Worm (Caenorhabditis elegans) whole organism, L2 larva: ENCODE results near the gene acs-17.

ENCODE experiments used
- F13H6.1 ChIP-seq: sonication (generic microtip); optimal IDR thresholded peaks from 2 replicates; lab custom pipeline; 2016; ENCODE audit warnings: missing genetic modification characterization, missing compliant biosample characterization
- R02D3.7 ChIP-seq: fragments of 150-350 bp; optimal IDR thresholded peaks from 2 replicates; lab custom pipeline; 2014; ENCODE audit warnings: missing biosample characterization, missing genetic modification characterization
- Y55F3AM.14 ChIP-seq: fragments of 200-800 bp; sonication (Bioruptor generic); optimal IDR thresholded peaks from 2 replicates; lab custom pipeline; 2018; ENCODE audit warnings: mild to moderate bottlenecking, missing genetic modification characterization, missing compliant biosample characterization
- ZK546.5 ChIP-seq: sonication (generic microtip); optimal IDR thresholded peaks from 2 replicates; lab custom pipeline; 2017; ENCODE audit warnings: missing biosample characterization, missing genetic modification characterization
- alr-1 ChIP-seq: fragments of 150-350 bp; optimal IDR thresholded peaks from 2 replicates; lab custom pipeline; 2014; ENCODE audit warnings: missing biosample characterization, missing genetic modification characterization
- aly-2 ChIP-seq: fragments of 150-350 bp; optimal IDR thresholded peaks from 2 replicates; lab custom pipeline; 2014; ENCODE audit warnings: missing biosample characterization, missing genetic modification characterization
- ama-1 ChIP-seq: fragments of 150-350 bp; optimal IDR thresholded peaks from 2 replicates; lab custom pipeline; 2018; ENCODE audit warnings: inconsistent platforms
- ceh-16 ChIP-seq: fragments of 150-350 bp; optimal IDR thresholded peaks from 2 replicates; lab custom pipeline; 2014; ENCODE audit warnings: missing biosample characterization, missing genetic modification characterization
- ceh-82 ChIP-seq: fragments of 150-350 bp; optimal IDR thresholded peaks from 2 replicates; lab custom pipeline; 2014; ENCODE audit warnings: missing biosample characterization, missing genetic modification characterization
- crh-2 ChIP-seq: sonication (generic microtip); optimal IDR thresholded peaks from 2 replicates; lab custom pipeline; 2017; ENCODE audit warnings: missing biosample characterization, missing genetic modification characterization
- dmd-4 ChIP-seq: sonication (generic microtip); optimal IDR thresholded peaks from 2 replicates; lab custom pipeline; 2017; ENCODE audit warnings: missing biosample characterization, missing genetic modification characterization
- egl-27 ChIP-seq: sonication (generic microtip); optimal IDR thresholded peaks from 3 replicates; lab custom pipeline; 2017; ENCODE audit warnings: missing biosample characterization, missing genetic modification reagents, missing genetic modification characterization
- elt-1 ChIP-seq: fragments of 150-350 bp; optimal IDR thresholded peaks from 2 replicates; lab custom pipeline; 2014; ENCODE audit warnings: missing biosample characterization, missing genetic modification characterization
- elt-3 ChIP-seq: sonication (generic microtip); optimal IDR thresholded peaks from 2 replicates; lab custom pipeline; 2017; ENCODE audit warnings: missing biosample characterization, missing genetic modification characterization
- fos-1 ChIP-seq: fragments of 150-350 bp; optimal IDR thresholded peaks from 2 replicates; lab custom pipeline; 2014; ENCODE audit warnings: missing biosample characterization, missing genetic modification characterization
- gmeb-1 ChIP-seq: fragments of 150-350 bp; optimal IDR thresholded peaks from 2 replicates; lab custom pipeline; 2014; ENCODE audit warnings: missing biosample characterization, missing genetic modification characterization
- lin-11 ChIP-seq: fragments of 150-350 bp; sonication (generic microtip); optimal IDR thresholded peaks from 2 replicates; lab custom pipeline; 2014; ENCODE audit warnings: missing biosample characterization, missing genetic modification characterization, inconsistent platforms, mixed read lengths
- lin-13 ChIP-seq: fragments of 150-350 bp; optimal IDR thresholded peaks from 2 replicates; lab custom pipeline; 2014; ENCODE audit warnings: missing biosample characterization, missing genetic modification reagents, missing genetic modification characterization
- lin-39 ChIP-seq: fragments of 150-350 bp; optimal IDR thresholded peaks from 2 replicates; lab custom pipeline; 2014; ENCODE audit warnings: missing biosample characterization, missing genetic modification reagents, missing genetic modification characterization
- lsy-2 ChIP-seq, 2 experiments: fragments of 150-350 bp in 1 of 2; sonication (generic microtip) in 1 of 2; optimal IDR thresholded peaks; 2 replicates each; lab custom pipeline; 2014 to 2017; ENCODE audit warnings: missing biosample characterization in 2 of 2, missing genetic modification characterization in 2 of 2
- mab-5 ChIP-seq: fragments of 150-350 bp; optimal IDR thresholded peaks from 2 replicates; lab custom pipeline; 2014; ENCODE audit warnings: missing biosample characterization, missing genetic modification characterization
- mbf-1 ChIP-seq: sonication (generic microtip); optimal IDR thresholded peaks from 2 replicates; lab custom pipeline; 2017; ENCODE audit warnings: missing biosample characterization, missing genetic modification characterization
- mdl-1 ChIP-seq, 2 experiments: fragments of 150-350 bp in 1 of 2; sonication (generic microtip) in 1 of 2; optimal IDR thresholded peaks; 2 replicates each; lab custom pipeline; 2017; ENCODE audit warnings: missing biosample characterization in 2 of 2, missing genetic modification characterization in 2 of 2
- nhr-10 ChIP-seq: sonication (generic microtip); optimal IDR thresholded peaks from 2 replicates; lab custom pipeline; 2017; ENCODE audit warnings: missing biosample characterization, missing genetic modification characterization
- nhr-11 ChIP-seq: fragments of 150-350 bp; optimal IDR thresholded peaks from 2 replicates; lab custom pipeline; 2014; ENCODE audit warnings: missing biosample characterization, missing genetic modification characterization
- nhr-12 ChIP-seq: fragments of 150-350 bp; optimal IDR thresholded peaks from 2 replicates; lab custom pipeline; 2014; ENCODE audit warnings: missing biosample characterization, missing genetic modification characterization
- nhr-129 ChIP-seq: fragments of 150-350 bp; optimal IDR thresholded peaks from 2 replicates; lab custom pipeline; 2014; ENCODE audit warnings: missing biosample characterization, missing genetic modification characterization
- nhr-21 ChIP-seq: fragments of 150-350 bp; optimal IDR thresholded peaks from 2 replicates; lab custom pipeline; 2014; ENCODE audit warnings: missing biosample characterization, missing genetic modification characterization
- nhr-23 ChIP-seq: fragments of 150-350 bp; optimal IDR thresholded peaks from 2 replicates; lab custom pipeline; 2014; ENCODE audit warnings: missing biosample characterization, missing genetic modification reagents, missing genetic modification characterization
- nhr-237 ChIP-seq: fragments of 150-350 bp; optimal IDR thresholded peaks from 2 replicates; lab custom pipeline; 2014; ENCODE audit warnings: missing biosample characterization, missing genetic modification characterization
- nhr-25 ChIP-seq: fragments of 150-350 bp; sonication (generic microtip); optimal IDR thresholded peaks from 3 replicates; lab custom pipeline; 2014; ENCODE audit warnings: missing biosample characterization, missing genetic modification characterization
- nhr-6 ChIP-seq: fragments of 150-350 bp; optimal IDR thresholded peaks from 2 replicates; lab custom pipeline; 2014; ENCODE audit warnings: missing biosample characterization, missing genetic modification characterization
- nhr-77 ChIP-seq: fragments of 150-350 bp; optimal IDR thresholded peaks from 2 replicates; lab custom pipeline; 2014; ENCODE audit warnings: missing biosample characterization, missing genetic modification characterization
- peb-1 ChIP-seq: fragments of 150-350 bp; optimal IDR thresholded peaks from 2 replicates; lab custom pipeline; 2014; ENCODE audit warnings: missing biosample characterization, missing genetic modification characterization
- sem-4 ChIP-seq: fragments of 150-350 bp; optimal IDR thresholded peaks from 2 replicates; lab custom pipeline; 2014; ENCODE audit warnings: missing biosample characterization, missing genetic modification reagents, missing genetic modification characterization
- sma-3 ChIP-seq: sonication (generic microtip); optimal IDR thresholded peaks from 2 replicates; lab custom pipeline; 2016; ENCODE audit warnings: missing genetic modification reagents, missing genetic modification characterization, missing compliant biosample characterization
- sma-9 ChIP-seq, 2 experiments: fragments of 150-350 bp in 1 of 2; sonication (generic microtip) in 1 of 2; optimal IDR thresholded peaks; 2 replicates each; lab custom pipeline; 2014 to 2016; ENCODE audit warnings: missing genetic modification characterization in 2 of 2, mild to moderate bottlenecking in 1 of 2, missing biosample characterization in 1 of 2, missing compliant biosample characterization in 1 of 2, missing genetic modification reagents in 1 of 2, moderate library complexity in 1 of 2
- unc-39 ChIP-seq: fragments of 150-350 bp; optimal IDR thresholded peaks from 2 replicates; lab custom pipeline; 2014; ENCODE audit warnings: missing biosample characterization, missing genetic modification characterization
- unc-55 ChIP-seq: fragments of 150-350 bp; sonication (generic microtip); optimal IDR thresholded peaks from 3 replicates; lab custom pipeline; 2014; ENCODE audit warnings: missing biosample characterization, missing genetic modification reagents, missing genetic modification characterization
- unc-62 ChIP-seq: fragments of 150-350 bp; optimal IDR thresholded peaks from 2 replicates; lab custom pipeline; 2014; ENCODE audit warnings: missing biosample characterization, missing genetic modification reagents, missing genetic modification characterization
- zag-1 ChIP-seq: fragments of 150-350 bp; optimal IDR thresholded peaks from 2 replicates; lab custom pipeline; 2014; ENCODE audit warnings: missing biosample characterization, missing genetic modification characterization
- ztf-4 ChIP-seq: fragments of 150-350 bp; optimal IDR thresholded peaks from 2 replicates; lab custom pipeline; 2014; ENCODE audit warnings: missing biosample characterization, missing genetic modification characterization

Gene acs-17

ce11 chrX:5942171-5942570 is 2.1 kb downstream of the acs-17 start (continued):
- TF ChIP-seq crh-2, result peak; percentile 65
- TF ChIP-seq gmeb-1 (tag; lab: Kevin White, UChicago), result no peak
- TF ChIP-seq nhr-6 (tag; lab: Kevin White, UChicago), result peak; percentile 6
- peak; percentile 29 for TF ChIP-seq fos-1
- TF ChIP-seq lsy-2 (tag; optimal IDR thresholded peaks at IDR 0.05; lab: Kevin White, UChicago), result peak in 1 of 2 experiments; percentile 46
- TF ChIP-seq F13H6.1 (tag; lab: Kevin White, UChicago), result peak; percentile 78
- TF ChIP-seq aly-2 (tag; lab: Kevin White, UChicago), result no peak
- peak; percentile 63 for TF ChIP-seq nhr-25
- TF ChIP-seq mdl-1 (tag; optimal IDR thresholded peaks at IDR 0.05; lab: Kevin White, UChicago), result peak; percentile 35 to 73
- TF ChIP-seq unc-39 (tag; lab: Kevin White, UChicago), result no peak
- peak; percentile 39 for TF ChIP-seq nhr-21 (tag; lab: Kevin White, UChicago)
- TF ChIP-seq lin-11 (tag; lab: Kevin White, UChicago), result no peak
- TF ChIP-seq elt-1, result no peak
- no peak for TF ChIP-seq unc-62
- TF ChIP-seq nhr-237 (tag; lab: Kevin White, UChicago), result no peak

ce11 chrX:5941325-5941724 is 3.0 kb downstream of the acs-17 start:
- TF ChIP-seq lin-13 (GFP tag; lab: Kevin White, UChicago) (no peak), mdl-1 (tag; optimal IDR thresholded peaks at IDR 0.05; lab: Kevin White, UChicago) (no peak), ama-1 (no peak), egl-27 (no peak), nhr-129 (tag; lab: Kevin White, UChicago) (no peak), sma-3 (GFP tag; lab: Kevin White, UChicago) (no peak), mbf-1 (tag; lab: Kevin White, UChicago) (no peak), ceh-82 (no peak), F13H6.1 (tag; lab: Kevin White, UChicago) (no peak), nhr-25 (no peak), elt-1 (no peak), Y55F3AM.14 (GFP tag; lab: Kevin White, UChicago) (no peak), nhr-77 (tag; lab: Kevin White, UChicago) (no peak), ZK546.5 (no peak), lin-39 (no peak), elt-3 (no peak), sem-4 (tag; lab: Kevin White, UChicago) (no peak), crh-2 (no peak), nhr-12 (no peak)

- TF ChIP-seq peb-1 (no peak), crh-2 (no peak), ceh-82 (no peak), unc-55 (GFP tag; lab: Kevin White, UChicago) (no peak), nhr-10 (tag; lab: Kevin White, UChicago) (no peak), zag-1 (tag; lab: Kevin White, UChicago) (no peak), nhr-25 (no peak), elt-1 (no peak), nhr-12 (no peak), ceh-16 (tag; lab: Kevin White, UChicago) (no peak), nhr-23 (tag; lab: Kevin White, UChicago) (no peak), F13H6.1 (tag; lab: Kevin White, UChicago) (no peak), mab-5 (no peak), nhr-129 (tag; lab: Kevin White, UChicago) (no peak), ama-1 (no peak), dmd-4 (tag; lab: Kevin White, UChicago) (no peak), R02D3.7 (no peak)
Observed at ce11 chrX:5935473-5935872, 8.8 kb downstream of the acs-17 start, which contains the start of gene C46F4.3. TSS of gene C46F4.3 (plus strand) at chrX:5935773.

ce11 chrX:5932923-5933322 is 11.4 kb downstream of the acs-17 start:
- no peak for TF ChIP-seq sma-9 (GFP tag; optimal IDR thresholded peaks at IDR 0.05; lab: Kevin White, UChicago)
- no peak for TF ChIP-seq sma-9 (tag; optimal IDR thresholded peaks at IDR 0.05; lab: Kevin White, UChicago)
- no peak for TF ChIP-seq dmd-4 (tag; lab: Kevin White, UChicago)
- TF ChIP-seq sem-4 (tag; lab: Kevin White, UChicago), result no peak
- no peak for TF ChIP-seq elt-3
- TF ChIP-seq lin-39, result no peak
- TF ChIP-seq ztf-4, result no peak
- no peak for TF ChIP-seq lsy-2 (tag; optimal IDR thresholded peaks at IDR 0.05; lab: Kevin White, UChicago)
- no peak for TF ChIP-seq ceh-82
- no peak for TF ChIP-seq nhr-6 (tag; lab: Kevin White, UChicago)
- TF ChIP-seq mbf-1 (tag; lab: Kevin White, UChicago), result no peak
- no peak for TF ChIP-seq alr-1 (tag; lab: Kevin White, UChicago)
- no peak for TF ChIP-seq nhr-25
- no peak for TF ChIP-seq F13H6.1 (tag; lab: Kevin White, UChicago)
- no peak for TF ChIP-seq nhr-12
- no peak for TF ChIP-seq nhr-11 (tag; lab: Kevin White, UChicago)
- TF ChIP-seq mab-5, result no peak
- TF ChIP-seq nhr-237 (tag; lab: Kevin White, UChicago), result no peak
- TF ChIP-seq elt-1, result no peak
